Worm (Caenorhabditis elegans): Measurements from ENCODE around the gene F07H5.13.

F07H5.13 gene

DNA sequence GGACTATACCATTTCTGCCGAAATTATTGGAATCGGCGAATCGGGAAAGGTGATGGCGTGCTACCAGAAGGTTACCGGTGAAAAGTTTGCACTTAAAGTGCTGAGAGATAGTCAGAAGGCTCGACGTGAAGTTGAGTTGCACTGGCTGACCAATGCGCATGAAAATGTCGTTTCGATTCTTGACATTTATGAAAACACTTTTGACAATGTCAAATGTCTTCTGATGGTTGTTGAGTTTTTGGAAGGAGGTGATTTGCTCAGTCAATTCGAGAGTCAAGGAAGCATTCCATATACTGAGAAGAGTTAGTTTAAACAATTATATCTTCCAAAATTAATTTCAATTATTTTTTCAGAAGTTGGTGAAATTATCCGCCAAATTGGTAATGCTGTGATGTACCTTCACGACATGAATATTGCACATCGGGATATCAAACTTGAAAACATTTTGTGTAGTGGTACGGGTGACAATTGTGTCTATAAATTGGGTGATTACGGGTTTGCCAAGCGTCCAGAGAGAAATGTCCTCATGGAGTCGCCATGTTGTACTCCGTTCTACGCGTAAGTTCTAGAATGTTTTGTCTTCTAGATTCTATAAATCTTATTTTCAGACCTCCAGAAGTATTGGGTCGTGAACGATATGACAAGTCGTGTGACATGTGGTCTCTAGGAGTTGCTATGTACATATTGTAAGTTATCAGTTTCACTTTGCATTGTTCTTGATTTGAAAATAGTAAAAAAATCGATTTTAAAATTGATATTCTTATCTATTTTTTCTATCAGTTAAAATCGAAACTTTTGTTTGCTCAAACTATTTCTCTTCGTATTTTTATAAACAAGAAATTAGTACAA is 44.7 kb upstream of the F07H5.13 start (continued):
- TF ChIP-seq ceh-58 (GFP tag; IDR thresholded peaks at IDR 0.05), result no peak
- peak; percentile 11; the same call in 1 of the 2 replicates for TF ChIP-seq C06A6.2 (GFP tag; conservative IDR thresholded peaks at IDR 0.05)
- TF ChIP-seq tbx-9 (tag; optimal IDR thresholded peaks at IDR 0.05; ENCODE audit: borderline replicate concordance), result no peak
- TF ChIP-seq T26A5.8 (tag; optimal IDR thresholded peaks at IDR 0.05), result no peak
- TF ChIP-seq hmg-1.2 (GFP tag; IDR thresholded peaks at IDR 0.05), result 0 out of 2 replicates have a peak, but pooled peaks have one; percentile 2
- TF ChIP-seq Y95B8A.8 (GFP tag; IDR thresholded peaks at IDR 0.05), result no peak
- no peak for TF ChIP-seq nfyb-1 (GFP tag; IDR thresholded peaks at IDR 0.05)
- no peak for TF ChIP-seq lsy-27 (tag; optimal IDR thresholded peaks at IDR 0.05; ENCODE audit: borderline replicate concordance, insufficient read depth)
- no peak for TF ChIP-seq snpc-3.4 (tag; optimal IDR thresholded peaks at IDR 0.05)
- TF ChIP-seq ekl-4 (GFP tag; IDR thresholded peaks at IDR 0.05), result no peak
- TF ChIP-seq hlh-26 (GFP tag; conservative IDR thresholded peaks at IDR 0.05), result no peak
- no peak for TF ChIP-seq dpff-1 (tag; optimal IDR thresholded peaks at IDR 0.05)
- TF ChIP-seq ztf-26 (tag; optimal IDR thresholded peaks at IDR 0.05), result no peak
- no peak for TF ChIP-seq bed-2 (GFP tag; IDR thresholded peaks at IDR 0.05)
- TF ChIP-seq madf-3 (GFP tag; IDR thresholded peaks at IDR 0.05), result 0 out of 2 replicates have a peak, but pooled peaks have one; percentile 3
- TF ChIP-seq ceh-27 (GFP tag; optimal IDR thresholded peaks at IDR 0.05), result no peak
- TF ChIP-seq F39B2.1 (GFP tag; IDR thresholded peaks at IDR 0.05), result no peak
- no peak for TF ChIP-seq ceh-91 (GFP tag; IDR thresholded peaks at IDR 0.05)
- TF ChIP-seq Y67H2A.10 (GFP tag; conservative IDR thresholded peaks at IDR 0.05), result no peak
- peak; percentile 26 for TF ChIP-seq ZK185.1 (tag; optimal IDR thresholded peaks at IDR 0.05; ENCODE audit: poor library complexity, severe bottlenecking)
- no peak for TF ChIP-seq F49E8.2 (tag; optimal IDR thresholded peaks at IDR 0.05; ENCODE audit: insufficient read depth)
- no peak for TF ChIP-seq unc-62 (GFP tag; optimal IDR thresholded peaks at IDR 0.05)
- no peak for TF ChIP-seq D2030.7 (GFP tag; IDR thresholded peaks at IDR 0.05)
- TF ChIP-seq ceh-79 (tag; optimal IDR thresholded peaks at IDR 0.05), result no peak
- TF ChIP-seq rpc-1 (optimal IDR thresholded peaks at IDR 0.05), result no peak
- TF ChIP-seq rpc-1 (tag; optimal IDR thresholded peaks at IDR 0.05), result no peak
- TF ChIP-seq repo-1 (tag; optimal IDR thresholded peaks at IDR 0.05), result peak; percentile 50
- no peak for TF ChIP-seq sdz-38 (tag; optimal IDR thresholded peaks at IDR 0.05)
- TF ChIP-seq cebp-1 (GFP tag; IDR thresholded peaks at IDR 0.05), result no peak
- peak; percentile 5 for TF ChIP-seq cebp-1 (tag; optimal IDR thresholded peaks at IDR 0.05)
- TF ChIP-seq B0336.3 (GFP tag; IDR thresholded peaks at IDR 0.05), result peak; percentile 12; the same call in 1 of the 2 replicates
- TF ChIP-seq zfh-2 (GFP tag; conservative IDR thresholded peaks at IDR 0.05), result peak; percentile 57
- no peak for TF ChIP-seq F57A8.1 (GFP tag; optimal IDR thresholded peaks at IDR 0.05)
- no peak for TF ChIP-seq mes-4 (tag; optimal IDR thresholded peaks at IDR 0.05)
- TF ChIP-seq ama-1 (optimal IDR thresholded peaks at IDR 0.05), result peak; percentile 50
- TF ChIP-seq ama-1 (GFP tag; optimal IDR thresholded peaks at IDR 0.05), result peak in 1 of 2 experiments; percentile 36
- no peak for TF ChIP-seq let-607 (tag; optimal IDR thresholded peaks at IDR 0.05)
- no peak for TF ChIP-seq F22D6.2 (tag; optimal IDR thresholded peaks at IDR 0.05)
- TF ChIP-seq madf-6 (GFP tag; IDR thresholded peaks at IDR 0.05), result no peak; the same call in none of the 2 replicates
- TF ChIP-seq attf-6 (GFP tag; IDR thresholded peaks at IDR 0.05), result no peak
- TF ChIP-seq pbrm-1 (GFP tag; IDR thresholded peaks at IDR 0.05), result no peak
- TF ChIP-seq cebp-2 (GFP tag; IDR thresholded peaks at IDR 0.05), result no peak
- no peak for TF ChIP-seq pha-4 (tag; optimal IDR thresholded peaks at IDR 0.05)
- TF ChIP-seq die-1 (tag; optimal IDR thresholded peaks at IDR 0.05), result no peak
- no peak for TF ChIP-seq dpl-1 (GFP tag; optimal IDR thresholded peaks at IDR 0.05)
